Worm (Caenorhabditis elegans) whole organism, L4 larva: ENCODE results near the gene memi-3.

Source experiments
- D1046.2 ChIP-seq: fragments of 200-800 bp; sonication (Bioruptor generic); IDR thresholded peaks from 2 replicates; pipeline ENCODE4 v1.3.6; 2022; ENCODE audit warnings: missing genetic modification characterization, missing compliant biosample characterization
- F26F4.8 ChIP-seq: fragments of 200-800 bp; sonication (Bioruptor generic); conservative IDR thresholded peaks from 2 replicates; pipeline ENCODE4 v1.3.6; 2022; ENCODE audit warnings: missing genetic modification characterization, missing compliant biosample characterization
- R02D3.7 ChIP-seq: fragments of 150-350 bp; sonication (generic microtip); optimal IDR thresholded peaks from 3 replicates; lab custom pipeline; 2014; ENCODE audit warnings: missing biosample characterization, missing genetic modification characterization
- T20F7.1 ChIP-seq: fragments of 200-800 bp; sonication (Bioruptor generic); optimal IDR thresholded peaks from 2 replicates; lab custom pipeline; 2018; ENCODE audit warnings: mild to moderate bottlenecking, missing genetic modification characterization, missing compliant biosample characterization
- aha-1 ChIP-seq: fragments of 150-350 bp; peaks from one replicate; lab custom pipeline; 2014; ENCODE audit warnings: missing biosample characterization, missing genetic modification characterization
- ceh-20 ChIP-seq: fragments of 200-800 bp; sonication (Bioruptor generic); IDR thresholded peaks from 2 replicates; pipeline ENCODE4 v1.3.6; 2022; ENCODE audit warnings: missing genetic modification reagents, missing genetic modification characterization, missing compliant biosample characterization
- ceh-28 ChIP-seq: fragments of 150-350 bp; optimal IDR thresholded peaks from 2 replicates; lab custom pipeline; 2014; ENCODE audit warnings: missing biosample characterization, missing genetic modification reagents, missing genetic modification characterization
- ceh-32 ChIP-seq: sonication (generic microtip); optimal IDR thresholded peaks from 2 replicates; lab custom pipeline; 2016; ENCODE audit warnings: mild to moderate bottlenecking, missing genetic modification characterization, missing compliant biosample characterization; ENCODE audit not compliant: poor library complexity
- cey-2 ChIP-seq: sonication (generic microtip); optimal IDR thresholded peaks from 3 replicates; lab custom pipeline; 2017; ENCODE audit warnings: missing genetic modification characterization, mild to moderate bottlenecking, missing compliant biosample characterization, antibody characterized with exemption, borderline replicate concordance; ENCODE audit not compliant: insufficient read depth
- daf-12 ChIP-seq: fragments of 150-350 bp; optimal IDR thresholded peaks from 2 replicates; lab custom pipeline; 2014; ENCODE audit warnings: missing biosample characterization, missing genetic modification reagents, missing genetic modification characterization
- daf-16 ChIP-seq, 3 experiments: sonication (generic microtip); optimal IDR thresholded peaks; 2 replicates each; lab custom pipeline; 2016 to 2017; ENCODE audit warnings: missing genetic modification characterization in 3 of 3, missing genetic modification reagents in 3 of 3, mild to moderate bottlenecking in 2 of 3, missing compliant biosample characterization in 2 of 3, missing biosample characterization in 1 of 3, moderate library complexity in 1 of 3
- daf-19 ChIP-seq: fragments of 200-800 bp; sonication (Bioruptor generic); conservative IDR thresholded peaks from 2 replicates; pipeline ENCODE4 v1.3.6; 2022; ENCODE audit warnings: missing genetic modification characterization, missing compliant biosample characterization
- dmd-6 ChIP-seq: fragments of 200-800 bp; sonication (Bioruptor generic); IDR thresholded peaks from 2 replicates; pipeline ENCODE4 v1.3.6; 2022; ENCODE audit warnings: missing genetic modification reagents, missing genetic modification characterization, missing compliant biosample characterization
- dmd-9 ChIP-seq: fragments of 200-800 bp; sonication (Bioruptor generic); IDR thresholded peaks from 2 replicates; pipeline ENCODE4 v1.3.6; 2022; ENCODE audit warnings: missing genetic modification reagents, missing genetic modification characterization, missing compliant biosample characterization
- dpl-1 ChIP-seq: fragments of 150-350 bp; optimal IDR thresholded peaks from 2 replicates; lab custom pipeline; 2014; ENCODE audit warnings: missing biosample characterization, missing genetic modification reagents, missing genetic modification characterization
- dve-1 ChIP-seq: sonication (generic microtip); optimal IDR thresholded peaks from 2 replicates; lab custom pipeline; 2017; ENCODE audit warnings: antibody characterized with exemption, mild to moderate bottlenecking, missing genetic modification characterization, missing compliant biosample characterization; ENCODE audit not compliant: insufficient read depth
- egl-43 ChIP-seq: fragments of 200-800 bp; sonication (Bioruptor generic); IDR thresholded peaks from 2 replicates; pipeline ENCODE4 v1.3.6; 2022; ENCODE audit warnings: missing genetic modification reagents, missing genetic modification characterization, missing compliant biosample characterization
- fos-1 ChIP-seq: fragments of 150-350 bp; optimal IDR thresholded peaks from 2 replicates; lab custom pipeline; 2014; ENCODE audit warnings: missing biosample characterization, missing genetic modification characterization
- hif-1 ChIP-seq, 2 experiments: sonication (generic microtip); optimal IDR thresholded peaks; 2 replicates each; lab custom pipeline; 2016 to 2017; ENCODE audit warnings: missing compliant biosample characterization in 2 of 2, missing genetic modification characterization in 2 of 2, missing genetic modification reagents in 2 of 2, missing genotype in 2 of 2, mild to moderate bottlenecking in 1 of 2
- hlh-11 ChIP-seq: fragments of 200-800 bp; sonication (Bioruptor generic); optimal IDR thresholded peaks from 2 replicates; lab custom pipeline; 2018; ENCODE audit warnings: mild to moderate bottlenecking, missing genetic modification characterization, missing compliant biosample characterization
- hlh-30 ChIP-seq: sonication (generic microtip); optimal IDR thresholded peaks from 2 replicates; lab custom pipeline; 2017; ENCODE audit warnings: antibody characterized with exemption, mild to moderate bottlenecking, missing genetic modification characterization, missing compliant biosample characterization; ENCODE audit not compliant: insufficient read depth
- hmg-1.1 ChIP-seq: fragments of 200-800 bp; sonication (Bioruptor generic); IDR thresholded peaks from 2 replicates; pipeline ENCODE4 v1.3.6; 2022; ENCODE audit warnings: missing genetic modification reagents, missing genetic modification characterization, missing compliant biosample characterization
- jun-1 ChIP-seq: fragments of 150-350 bp; optimal IDR thresholded peaks from 2 replicates; lab custom pipeline; 2014; ENCODE audit warnings: missing biosample characterization, missing genetic modification reagents, missing genetic modification characterization
- lim-7 ChIP-seq: fragments of 200-800 bp; sonication (Bioruptor generic); IDR thresholded peaks from 2 replicates; pipeline ENCODE4 v1.3.6; 2022; ENCODE audit warnings: missing genetic modification characterization, missing compliant biosample characterization
- lin-38 ChIP-seq: fragments of 200-800 bp; sonication (Bioruptor generic); IDR thresholded peaks from 2 replicates; pipeline ENCODE4 v1.3.6; 2022; ENCODE audit warnings: missing genetic modification reagents, missing genetic modification characterization, missing compliant biosample characterization
- lin-39 ChIP-seq: fragments of 150-350 bp; optimal IDR thresholded peaks from 2 replicates; lab custom pipeline; 2014; ENCODE audit warnings: missing biosample characterization, missing genetic modification reagents, missing genetic modification characterization
- lsy-2 ChIP-seq, 2 experiments: fragments of 150-350 bp in 1 of 2; sonication (generic microtip) in 1 of 2; optimal IDR thresholded peaks; 2 replicates each; lab custom pipeline; 2014 to 2017; ENCODE audit warnings: missing biosample characterization in 2 of 2, missing genetic modification characterization in 2 of 2
- mdl-1 ChIP-seq, 2 experiments: fragments of 150-350 bp in 1 of 2; sonication (generic microtip) in 1 of 2; optimal IDR thresholded peaks; 2 replicates each; lab custom pipeline; 2014 to 2017; ENCODE audit warnings: missing biosample characterization in 2 of 2, missing genetic modification characterization in 2 of 2
- mxl-3 ChIP-seq: fragments of 200-800 bp; sonication (Bioruptor generic); optimal IDR thresholded peaks from 2 replicates; lab custom pipeline; 2018; ENCODE audit warnings: mild to moderate bottlenecking, missing genetic modification characterization, missing compliant biosample characterization
- nhr-10 ChIP-seq: fragments of 150-350 bp; optimal IDR thresholded peaks from 2 replicates; lab custom pipeline; 2014; ENCODE audit warnings: missing biosample characterization, missing genetic modification characterization
- nhr-11 ChIP-seq: fragments of 150-350 bp; optimal IDR thresholded peaks from 2 replicates; lab custom pipeline; 2014; ENCODE audit warnings: missing biosample characterization, missing genetic modification characterization
- nhr-111 ChIP-seq: fragments of 200-800 bp; sonication (Bioruptor generic); optimal IDR thresholded peaks from 2 replicates; lab custom pipeline; 2018; ENCODE audit warnings: mild to moderate bottlenecking, missing genetic modification characterization, missing compliant biosample characterization
- nhr-25 ChIP-seq: sonication (generic microtip); optimal IDR thresholded peaks from 2 replicates; lab custom pipeline; 2017; ENCODE audit warnings: missing genetic modification characterization, mild to moderate bottlenecking, missing compliant biosample characterization, antibody characterized with exemption, moderate library complexity, borderline replicate concordance; ENCODE audit not compliant: insufficient read depth
- nhr-28 ChIP-seq: fragments of 150-350 bp; optimal IDR thresholded peaks from 2 replicates; lab custom pipeline; 2014; ENCODE audit warnings: missing biosample characterization, missing genetic modification characterization
- nhr-6 ChIP-seq: fragments of 150-350 bp; optimal IDR thresholded peaks from 2 replicates; lab custom pipeline; 2014; ENCODE audit warnings: missing biosample characterization, missing genetic modification characterization
- nhr-76 ChIP-seq: fragments of 150-350 bp; optimal IDR thresholded peaks from 2 replicates; lab custom pipeline; 2014; ENCODE audit warnings: missing biosample characterization, missing genetic modification characterization
- php-3 ChIP-seq: fragments of 200-800 bp; sonication (Bioruptor generic); IDR thresholded peaks from 2 replicates; pipeline ENCODE4 v1.3.6; 2022; ENCODE audit warnings: missing genetic modification reagents, missing genetic modification characterization, missing compliant biosample characterization
- pqm-1 ChIP-seq: sonication (generic microtip); optimal IDR thresholded peaks from 2 replicates; lab custom pipeline; 2017; ENCODE audit warnings: missing biosample characterization, missing genetic modification characterization
- rbr-2 ChIP-seq: sonication (generic microtip); optimal IDR thresholded peaks from 2 replicates; lab custom pipeline; 2016; ENCODE audit warnings: missing genotype, missing genetic modification characterization, missing compliant biosample characterization
- saeg-2 ChIP-seq: fragments of 200-800 bp; sonication (Bioruptor generic); IDR thresholded peaks from 2 replicates; pipeline ENCODE4 v1.3.6; 2022; ENCODE audit warnings: missing genetic modification reagents, missing genetic modification characterization, missing compliant biosample characterization
- set-16 ChIP-seq: fragments of 200-800 bp; sonication (Bioruptor generic); IDR thresholded peaks from 2 replicates; pipeline ENCODE4 v1.3.6; 2022; ENCODE audit warnings: missing genetic modification reagents, missing genetic modification characterization, missing compliant biosample characterization
- snpc-1.2 ChIP-seq: fragments of 200-800 bp; sonication (Bioruptor generic); IDR thresholded peaks from 2 replicates; pipeline ENCODE4 v1.3.6; 2022; ENCODE audit warnings: missing genetic modification reagents, missing genetic modification characterization, missing compliant biosample characterization
- spr-1 ChIP-seq: sonication (generic microtip); optimal IDR thresholded peaks from 2 replicates; lab custom pipeline; 2016; ENCODE audit warnings: mild to moderate bottlenecking, missing genetic modification characterization, missing compliant biosample characterization
- spr-3 ChIP-seq: fragments of 200-800 bp; sonication (Bioruptor generic); optimal IDR thresholded peaks from 2 replicates; lab custom pipeline; 2018; ENCODE audit warnings: mild to moderate bottlenecking, missing genetic modification characterization, missing compliant biosample characterization
- zfp-3 ChIP-seq: fragments of 200-800 bp; sonication (Bioruptor generic); conservative IDR thresholded peaks from 2 replicates; pipeline ENCODE4 v1.3.6; 2022; ENCODE audit warnings: missing genetic modification reagents, missing genetic modification characterization, missing compliant biosample characterization
- zip-2 ChIP-seq: fragments of 150-350 bp; optimal IDR thresholded peaks from 2 replicates; lab custom pipeline; 2014; ENCODE audit warnings: missing biosample characterization, missing genetic modification characterization
- ztf-11 ChIP-seq: fragments of 150-350 bp; optimal IDR thresholded peaks from 2 replicates; lab custom pipeline; 2014; ENCODE audit warnings: missing biosample characterization, missing genetic modification characterization
- ztf-7 ChIP-seq: fragments of 150-350 bp; optimal IDR thresholded peaks from 2 replicates; lab custom pipeline; 2014; ENCODE audit warnings: missing biosample characterization, missing genetic modification characterization

memi-3 gene

DNA sequence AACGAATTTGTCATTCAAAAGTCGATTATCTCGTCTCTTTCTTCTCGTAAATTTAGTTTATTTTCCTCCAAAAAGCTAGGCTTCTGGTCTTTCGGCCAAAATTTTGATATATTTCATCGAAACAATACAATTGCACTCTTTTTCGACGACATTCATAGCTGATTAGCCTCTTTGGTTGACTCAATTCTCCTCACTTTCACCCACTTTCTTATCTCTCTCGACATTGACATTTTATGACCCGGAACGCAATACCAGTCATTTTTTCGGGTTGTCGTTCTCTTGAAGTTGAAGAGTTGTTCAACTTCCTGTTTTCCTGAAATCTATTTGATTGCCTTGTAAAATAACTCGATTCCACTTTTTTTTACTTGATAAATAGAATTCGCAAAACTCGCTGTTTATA, 31.4 kb upstream of the memi-3 start:
- TF ChIP-seq ztf-11 (no peak), nhr-6 (no peak), nhr-111 (GFP tag; lab: Kevin White, UChicago) (no peak), nhr-11 (tag; lab: Kevin White, UChicago) (no peak), lin-39 (no peak), pqm-1 (tag; lab: Kevin White, UChicago) (peak; percentile 71), dpl-1 (no peak), nhr-28 (peak; percentile 31), R02D3.7 (no peak), mxl-3 (GFP tag; lab: Kevin White, UChicago) (no peak), lin-38 (GFP tag; lab: Robert Waterston, UW) (no peak), daf-16 (GFP tag; optimal IDR thresholded peaks at IDR 0.05; lab: Kevin White, UChicago) (no peak), daf-16 (tag; optimal IDR thresholded peaks at IDR 0.05; lab: Kevin White, UChicago) (peak; percentile 61), zfp-3 (GFP tag; lab: Robert Waterston, UW) (no peak), ceh-28 (tag; lab: Kevin White, UChicago) (no peak), ceh-20 (GFP tag; lab: Robert Waterston, UW) (no peak), jun-1 (tag; lab: Kevin White, UChicago) (no peak), daf-19 (GFP tag; lab: Robert Waterston, UW) (no peak), dve-1 (tag; lab: Kevin White, UChicago) (peak; percentile 62), php-3 (GFP tag; lab: Robert Waterston, UW) (0 out of 2 replicates have a peak, but pooled peaks have one; percentile 33), D1046.2 (no peak), nhr-25 (no peak), rbr-2 (tag; lab: Kevin White, UChicago) (no peak), snpc-1.2 (GFP tag; lab: Robert Waterston, UW) (no peak), egl-43 (no peak), cey-2 (tag; lab: Kevin White, UChicago) (no peak), dmd-6 (GFP tag; lab: Robert Waterston, UW) (peak; percentile 50; the same call in 1 of the 2 replicates), hlh-11 (tag; lab: Kevin White, UChicago) (no peak), hlh-30 (tag; lab: Kevin White, UChicago) (no peak), lim-7 (GFP tag; lab: Robert Waterston, UW) (no peak), aha-1 (tag; lab: Kevin White, UChicago) (peak; percentile 21), hmg-1.1 (GFP tag; lab: Robert Waterston, UW) (no peak)

DNA sequence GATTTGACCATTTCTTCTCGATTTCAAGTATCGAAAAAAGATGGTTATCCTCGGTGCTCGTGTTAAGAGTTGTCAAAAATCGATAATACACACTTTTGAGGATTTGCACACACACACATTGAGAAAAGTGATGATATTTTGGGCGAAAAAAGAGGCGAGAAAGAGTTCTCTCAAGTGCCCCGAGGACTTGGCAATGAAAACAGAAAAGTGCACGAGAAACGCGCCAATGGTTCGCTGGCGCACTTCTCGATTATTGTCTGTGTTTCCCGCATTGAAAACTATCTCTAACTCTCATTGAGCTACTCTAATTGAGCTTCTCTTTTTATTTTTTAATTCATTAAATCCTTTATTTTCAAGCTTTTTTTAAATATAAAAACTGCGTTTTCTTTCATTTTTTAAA, 30.6 kb upstream of the memi-3 start:
- TF ChIP-seq nhr-76 (no peak), ztf-7 (tag; lab: Kevin White, UChicago) (no peak), pqm-1 (tag; lab: Kevin White, UChicago) (no peak), dpl-1 (peak; percentile 66), set-16 (GFP tag; lab: Robert Waterston, UW) (no peak), mdl-1 (tag; optimal IDR thresholded peaks at IDR 0.05; lab: Kevin White, UChicago) (no peak), fos-1 (no peak), F26F4.8 (GFP tag; lab: Robert Waterston, UW) (no peak), ceh-32 (tag; lab: Kevin White, UChicago) (no peak), ceh-28 (tag; lab: Kevin White, UChicago) (peak; percentile 39), T20F7.1 (GFP tag; lab: Kevin White, UChicago) (peak; percentile 55), php-3 (GFP tag; lab: Robert Waterston, UW) (no peak), saeg-2 (GFP tag; lab: Robert Waterston, UW) (no peak), dmd-9 (GFP tag; lab: Robert Waterston, UW) (no peak), nhr-11 (tag; lab: Kevin White, UChicago) (peak; percentile 53), R02D3.7 (no peak), hlh-11 (tag; lab: Kevin White, UChicago) (peak; percentile 56), daf-12 (no peak), lsy-2 (tag; optimal IDR thresholded peaks at IDR 0.05; lab: Kevin White, UChicago) (peak; percentile 26 to 84), ztf-11 (no peak), dmd-6 (GFP tag; lab: Robert Waterston, UW) (0 out of 2 replicates have a peak, but pooled peaks have one; percentile 41), nhr-10 (no peak), dve-1 (tag; lab: Kevin White, UChicago) (peak; percentile 49), spr-3 (GFP tag; lab: Kevin White, UChicago) (no peak), hif-1 (tag; optimal IDR thresholded peaks at IDR 0.05; lab: Kevin White, UChicago) (peak in 1 of 2 experiments; percentile 10), zip-2 (tag; lab: Kevin White, UChicago) (no peak), spr-1 (tag; lab: Kevin White, UChicago) (no peak), egl-43 (no peak), lim-7 (GFP tag; lab: Robert Waterston, UW) (no peak)
